Worm (Caenorhabditis elegans): ENCODE results near the gene C14C10.2.

DNA sequence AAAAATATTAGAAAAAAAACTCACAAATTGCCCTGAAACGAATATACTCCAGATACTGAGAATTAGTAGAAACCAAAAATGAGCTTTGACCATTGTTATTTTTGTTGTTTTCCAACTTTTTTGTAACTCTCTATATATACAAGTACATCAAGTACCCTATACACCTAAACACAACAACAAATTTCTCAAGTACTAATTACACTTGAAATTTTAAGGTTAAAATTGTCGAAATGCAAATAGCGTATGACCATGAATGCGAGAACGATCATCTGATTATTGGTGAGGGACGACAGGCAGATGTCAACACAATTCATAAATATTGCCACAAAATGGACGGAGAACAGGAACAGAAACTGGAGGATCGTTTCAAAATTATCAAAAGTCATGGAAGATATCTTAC is 32.1 kb upstream of the C14C10.2 start, which contains the start of gene F56H9.9:
- TF ChIP-seq nhr-11 (tag; optimal IDR thresholded peaks at IDR 0.05) (no peak), tbx-2 (tag; optimal IDR thresholded peaks at IDR 0.05) (no peak), ceh-22 (tag; optimal IDR thresholded peaks at IDR 0.05) (no peak), lim-6 (tag; optimal IDR thresholded peaks at IDR 0.05) (no peak), ceh-2 (tag; optimal IDR thresholded peaks at IDR 0.05) (no peak), ceh-9 (tag; optimal IDR thresholded peaks at IDR 0.05) (no peak), pqm-1 (tag; optimal IDR thresholded peaks at IDR 0.05) (no peak), ama-1 (optimal IDR thresholded peaks at IDR 0.05) (no peak)
